Fruit fly (Drosophila melanogaster) whole organism, embryonic: Measurements from ENCODE around the gene CG10195.

Experiments
- CG10366 ChIP-seq: fragments of 200-800 bp; sonication (Bioruptor generic); IDR thresholded peaks from 2 replicates; pipeline ENCODE4 v1.3.6; 2022; ENCODE audit warnings: missing biosample characterization, missing genetic modification characterization
- CG13624 ChIP-seq: fragments of 200-800 bp; sonication (Bioruptor generic); optimal IDR thresholded peaks from 2 replicates; lab custom pipeline; 2016; ENCODE audit warnings: missing biosample characterization, missing genetic modification characterization
- CG16779 ChIP-seq: fragments of 200-800 bp; sonication (Bioruptor generic); IDR thresholded peaks from 2 replicates; pipeline ENCODE4 v1.3.6; 2022; ENCODE audit warnings: missing biosample characterization, missing genetic modification characterization
- MBD-R2 ChIP-seq: fragments of 200-800 bp; sonication (Bioruptor generic); IDR thresholded peaks from 2 replicates; pipeline ENCODE4 v1.3.6; 2022; ENCODE audit warnings: missing biosample characterization, missing genetic modification characterization
- bbx ChIP-seq: fragments of 200-800 bp; sonication (Bioruptor generic); IDR thresholded peaks from 2 replicates; pipeline ENCODE4 v1.3.6; 2022; ENCODE audit warnings: missing biosample characterization, missing genetic modification characterization; ENCODE audit not compliant: partially characterized antibody
- phol ChIP-seq: fragments of 200-800 bp; sonication (Bioruptor generic); optimal IDR thresholded peaks from 3 replicates; lab custom pipeline; 2018; ENCODE audit warnings: missing biosample characterization, mild to moderate bottlenecking, missing genetic modification characterization, moderate library complexity
- sqz ChIP-seq: fragments of 200-800 bp; sonication (Bioruptor generic); optimal IDR thresholded peaks from 3 replicates; lab custom pipeline; 2018; ENCODE audit warnings: missing biosample characterization, mild to moderate bottlenecking, missing genetic modification characterization

DNA sequence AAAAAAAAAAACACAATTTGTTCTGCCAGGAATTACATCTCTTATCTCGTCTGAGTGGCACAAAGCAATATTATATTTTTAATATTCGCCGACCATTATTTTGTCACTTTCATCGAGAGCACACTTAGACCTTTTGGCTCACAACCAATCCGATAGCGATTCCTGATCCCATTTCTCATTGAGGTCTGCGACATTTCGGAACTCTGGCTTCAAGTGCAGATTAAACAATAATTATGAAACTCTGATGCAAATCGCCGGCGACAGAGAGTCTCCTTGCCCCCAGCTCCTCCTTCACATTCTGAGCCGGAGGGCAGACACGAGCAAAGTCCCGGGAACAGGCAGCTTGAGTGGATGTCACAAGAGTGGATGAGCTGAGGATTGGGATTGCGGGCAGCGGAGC is 15.4 kb downstream of the CG10195 start:
- TF ChIP-seq CG10366 (GFP tag; lab: Robert Waterston, UW): no peak
- no peak for TF ChIP-seq phol
- no peak for TF ChIP-seq MBD-R2 (GFP tag; lab: Robert Waterston, UW)
- TF ChIP-seq sqz (GFP tag; lab: Kevin White, UChicago): no peak
- TF ChIP-seq CG13624 (GFP tag; lab: Kevin White, UChicago): no peak
- no peak for TF ChIP-seq bbx (GFP tag; lab: Robert Waterston, UW)
- TF ChIP-seq CG16779 (GFP tag; lab: Robert Waterston, UW): no peak
